Worm (Caenorhabditis elegans) whole organism, young adult: ENCODE data around the gene M01G5.1.

Experiments
- F33H1.4 ChIP-seq: fragments of 200-800 bp; sonication (Bioruptor generic); IDR thresholded peaks from 2 replicates; pipeline ENCODE4 v1.3.6; 2022; ENCODE audit warnings: missing genetic modification reagents, missing genetic modification characterization, missing compliant biosample characterization
- F37B4.10 ChIP-seq: fragments of 200-800 bp; sonication (Bioruptor generic); IDR thresholded peaks from 2 replicates; pipeline ENCODE4 v1.3.6; 2022; ENCODE audit warnings: missing genetic modification characterization, missing compliant biosample characterization
- F57C9.4 ChIP-seq: sonication (generic microtip); optimal IDR thresholded peaks from 2 replicates; lab custom pipeline; 2017; ENCODE audit warnings: mild to moderate bottlenecking, missing genetic modification characterization, missing compliant biosample characterization
- Y79H2A.3 ChIP-seq: fragments of 200-800 bp; sonication (Bioruptor generic); conservative IDR thresholded peaks from 2 replicates; pipeline ENCODE4 v1.3.6; 2022; ENCODE audit warnings: missing genetic modification reagents, missing genetic modification characterization, missing compliant biosample characterization
- ama-1 ChIP-seq, 3 experiments: fragments of 150-350 bp in 1 of 3; sonication (generic microtip) in 2 of 3; optimal IDR thresholded peaks; 2 replicates each; lab custom pipeline; 2014 to 2018; ENCODE audit warnings: missing biosample characterization in 2 of 3, missing genetic modification characterization in 2 of 3, missing genetic modification reagents in 2 of 3
- attf-6 ChIP-seq: fragments of 200-800 bp; sonication (Bioruptor generic); IDR thresholded peaks from 2 replicates; pipeline ENCODE4 v1.3.6; 2022; ENCODE audit warnings: missing genetic modification reagents, missing genetic modification characterization, missing compliant biosample characterization
- ccch-3 ChIP-seq: fragments of 200-800 bp; sonication (Bioruptor generic); optimal IDR thresholded peaks from 2 replicates; lab custom pipeline; 2018; ENCODE audit warnings: mild to moderate bottlenecking, missing genetic modification characterization, missing compliant biosample characterization
- ceh-58 ChIP-seq: fragments of 200-800 bp; sonication (Bioruptor generic); IDR thresholded peaks from 2 replicates; pipeline ENCODE4 v1.3.6; 2022; ENCODE audit warnings: missing genetic modification characterization, missing compliant biosample characterization
- egrh-3 ChIP-seq: fragments of 200-800 bp; sonication (Bioruptor generic); IDR thresholded peaks from 2 replicates; pipeline ENCODE4 v1.3.6; 2022; ENCODE audit warnings: missing genetic modification reagents, missing genetic modification characterization, missing compliant biosample characterization
- ekl-4 ChIP-seq: fragments of 200-800 bp; sonication (Bioruptor generic); IDR thresholded peaks from 2 replicates; pipeline ENCODE4 v1.3.6; 2022; ENCODE audit warnings: missing genetic modification reagents, missing genetic modification characterization, missing compliant biosample characterization
- madf-6 ChIP-seq: fragments of 200-800 bp; sonication (Bioruptor generic); IDR thresholded peaks from 2 replicates; pipeline ENCODE4 v1.3.6; 2022; ENCODE audit warnings: missing genetic modification reagents, missing genetic modification characterization, missing compliant biosample characterization
- sea-2 ChIP-seq: fragments of 200-800 bp; sonication (Bioruptor generic); IDR thresholded peaks from 2 replicates; pipeline ENCODE4 v1.3.6; 2022; ENCODE audit warnings: missing genetic modification characterization, missing compliant biosample characterization
- snpc-4 ChIP-seq, 5 experiments: fragments of 150-350 bp in 1 of 5; sonication (generic microtip) in 4 of 5; optimal IDR thresholded peaks; 2 replicates each; lab custom pipeline; 2014 to 2018; ENCODE audit warnings: missing genetic modification characterization in 5 of 5, missing biosample characterization in 3 of 5, antibody characterized with exemption in 2 of 5, mild to moderate bottlenecking in 2 of 5, missing compliant biosample characterization in 2 of 5, missing genotype in 2 of 5, moderate library complexity in 2 of 5, missing genetic modification reagents in 1 of 5
- unc-62 ChIP-seq: fragments of 150-350 bp; optimal IDR thresholded peaks from 2 replicates; lab custom pipeline; 2014; ENCODE audit warnings: missing biosample characterization, missing genetic modification reagents, missing genetic modification characterization

DNA sequence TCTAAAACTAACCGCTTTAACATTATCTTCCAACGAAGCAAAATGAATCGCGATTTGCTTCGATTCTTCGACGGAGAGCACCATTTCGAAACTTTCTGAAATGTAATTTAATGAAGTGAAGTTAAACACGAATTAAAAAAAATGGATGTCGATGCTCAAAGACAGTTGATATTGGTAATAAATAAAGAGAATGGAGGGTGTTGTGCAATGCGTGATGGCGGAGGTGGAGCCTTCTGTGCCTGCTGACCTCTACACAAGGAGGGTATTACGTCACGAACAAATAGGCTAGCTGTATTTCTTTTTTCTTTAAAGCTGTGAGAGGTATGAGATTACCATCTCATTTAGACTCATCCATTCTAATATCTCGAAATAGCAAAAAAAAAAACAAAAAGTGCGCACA is 40.5 kb upstream of the M01G5.1 start, which contains the start of gene Y82E9BR.17:
- TF ChIP-seq snpc-4 (GFP tag; optimal IDR thresholded peaks at IDR 0.05; lab: Kevin White, UChicago) = no peak
- no peak for TF ChIP-seq snpc-4 (tag; optimal IDR thresholded peaks at IDR 0.05; lab: Kevin White, UChicago)
- TF ChIP-seq F33H1.4 (GFP tag; lab: Robert Waterston, UW) = no peak
- no peak for TF ChIP-seq ekl-4 (GFP tag; lab: Robert Waterston, UW)
- no peak for TF ChIP-seq unc-62 (GFP tag; lab: Kevin White, UChicago)
- TF ChIP-seq egrh-3 = no peak
- TF ChIP-seq attf-6 = no peak
- TF ChIP-seq Y79H2A.3 (GFP tag; lab: Robert Waterston, UW) = no peak
- no peak for TF ChIP-seq ccch-3 (GFP tag; lab: Kevin White, UChicago)
- no peak for TF ChIP-seq ceh-58 (GFP tag; lab: Robert Waterston, UW)
- TF ChIP-seq F57C9.4 (tag; lab: Kevin White, UChicago) = no peak
- no peak for TF ChIP-seq F37B4.10 (GFP tag; lab: Robert Waterston, UW)
- no peak for TF ChIP-seq madf-6 (GFP tag; lab: Robert Waterston, UW)
- no peak for TF ChIP-seq ama-1 (optimal IDR thresholded peaks at IDR 0.05; lab: Kevin White, UChicago)
- TF ChIP-seq ama-1 (GFP tag; optimal IDR thresholded peaks at IDR 0.05; lab: Kevin White, UChicago) = no peak
- TF ChIP-seq sea-2 (GFP tag; lab: Robert Waterston, UW) = no peak
